Worm (Caenorhabditis elegans): ENCODE data around the gene hpa-1.

- TF ChIP-seq aly-2 (tag; optimal IDR thresholded peaks at IDR 0.05), result no peak
- no peak for TF ChIP-seq peb-1 (tag; optimal IDR thresholded peaks at IDR 0.05)
- TF ChIP-seq nhr-21 (tag; optimal IDR thresholded peaks at IDR 0.05), result no peak
These were observed 48.4 kb downstream of the hpa-1 start, which contains the start of gene Y105C5B.1413 for ce11 chrIV:16184521-16184920.

Data from whole organism, L2 larva.